Fruit fly (Drosophila melanogaster) whole organism, embryonic: ENCODE measurements around the gene sphe.

Source experiments
- Abd-B ChIP-seq: fragments of 200-800 bp; sonication (Bioruptor generic); optimal IDR thresholded peaks from 2 replicates; lab custom pipeline; 2018; ENCODE audit warnings: missing biosample characterization, mild to moderate bottlenecking, missing genetic modification characterization, moderate library complexity
- Atf6 ChIP-seq: fragments of 200-800 bp; sonication (Bioruptor generic); IDR thresholded peaks from 2 replicates; pipeline ENCODE4 v1.3.6; 2022; ENCODE audit warnings: missing biosample characterization, missing genetic modification characterization
- CG12155 ChIP-seq: fragments of 200-800 bp; sonication (Bioruptor generic); optimal IDR thresholded peaks from 3 replicates; lab custom pipeline; 2016; ENCODE audit warnings: missing biosample characterization, missing genetic modification characterization
- CG12391 ChIP-seq: fragments of 200-800 bp; sonication (Bioruptor generic); optimal IDR thresholded peaks from 3 replicates; lab custom pipeline; 2018; ENCODE audit warnings: missing biosample characterization, mild to moderate bottlenecking, missing genetic modification characterization, moderate library complexity
- CG14710 ChIP-seq: fragments of 200-800 bp; sonication (Bioruptor generic); optimal IDR thresholded peaks from 3 replicates; lab custom pipeline; 2019; ENCODE audit warnings: missing biosample characterization, mild to moderate bottlenecking, missing genetic modification characterization, moderate library complexity
- CG17612 ChIP-seq: fragments of 200-800 bp; sonication (Bioruptor generic); IDR thresholded peaks from 2 replicates; pipeline ENCODE4 v1.3.6; 2022; ENCODE audit warnings: missing biosample characterization, missing genetic modification characterization
- CG17829 ChIP-seq: fragments of 200-800 bp; optimal IDR thresholded peaks from 2 replicates; lab custom pipeline; 2019; ENCODE audit warnings: missing biosample characterization, mild to moderate bottlenecking, missing genetic modification characterization, moderate library complexity
- CG2129 ChIP-seq: fragments of 200-800 bp; sonication (Bioruptor generic); IDR thresholded peaks from 2 replicates; pipeline ENCODE4 v1.3.6; 2022; ENCODE audit warnings: missing biosample characterization, missing genetic modification characterization; ENCODE audit not compliant: partially characterized antibody
- CG2712 ChIP-seq: fragments of 200-800 bp; optimal IDR thresholded peaks from 3 replicates; lab custom pipeline; 2019; ENCODE audit warnings: missing biosample characterization, mild to moderate bottlenecking, missing genetic modification characterization, moderate library complexity
- CG30020 ChIP-seq: fragments of 200-800 bp; optimal IDR thresholded peaks from 2 replicates; lab custom pipeline; 2019; ENCODE audit warnings: missing biosample characterization, mild to moderate bottlenecking, missing genetic modification characterization, moderate library complexity
- CG32772 ChIP-seq: fragments of 200-800 bp; sonication (Bioruptor generic); IDR thresholded peaks from 2 replicates; pipeline ENCODE4 v1.3.6; 2022; ENCODE audit warnings: missing biosample characterization, missing genetic modification characterization
- CG3995 ChIP-seq: fragments of 200-800 bp; sonication (Bioruptor generic); optimal IDR thresholded peaks from 3 replicates; lab custom pipeline; 2016; ENCODE audit warnings: missing biosample characterization, missing genetic modification characterization
- CG5953 ChIP-seq: fragments of 200-800 bp; sonication (Bioruptor generic); IDR thresholded peaks from 2 replicates; pipeline ENCODE4 v1.3.6; 2022; ENCODE audit warnings: missing biosample characterization, missing genetic modification characterization
- CG8281 ChIP-seq: fragments of 200-800 bp; sonication (Bioruptor generic); optimal IDR thresholded peaks from 2 replicates; lab custom pipeline; 2018; ENCODE audit warnings: missing biosample characterization, mild to moderate bottlenecking, missing genetic modification characterization, moderate library complexity
- CG8359 ChIP-seq: fragments of 200-800 bp; sonication (Bioruptor generic); optimal IDR thresholded peaks from 2 replicates; lab custom pipeline; 2017; ENCODE audit warnings: missing biosample characterization, mild to moderate bottlenecking, missing genetic modification characterization, borderline replicate concordance
- CG8765 ChIP-seq: fragments of 200-800 bp; sonication (Bioruptor generic); IDR thresholded peaks from 2 replicates; pipeline ENCODE4 v1.3.6; 2022; ENCODE audit warnings: missing biosample characterization, missing genetic modification characterization
- CHES-1-like ChIP-seq: fragments of 200-800 bp; sonication (Bioruptor generic); optimal IDR thresholded peaks from 2 replicates; lab custom pipeline; 2016; ENCODE audit warnings: missing biosample characterization, missing genetic modification characterization
- Dad ChIP-seq: fragments of 200-800 bp; sonication (Bioruptor generic); optimal IDR thresholded peaks from 3 replicates; lab custom pipeline; 2016; ENCODE audit warnings: missing biosample characterization, missing genetic modification characterization
- Dfd ChIP-seq, 2 experiments: fragments of >200 bp; optimal IDR thresholded peaks; 2 replicates each; lab custom pipeline; 2017; ENCODE audit warnings: missing biosample characterization in 2 of 2, missing genetic modification characterization in 2 of 2
- Dll ChIP-seq: fragments of 200-800 bp; sonication (Bioruptor generic); IDR thresholded peaks from 4 replicates; pipeline ENCODE4 v1.3.6; 2022; ENCODE audit warnings: missing biosample characterization, missing genetic modification characterization; ENCODE audit not compliant: partially characterized antibody
- ERR ChIP-seq: fragments of 200-800 bp; sonication (Bioruptor generic); optimal IDR thresholded peaks from 2 replicates; lab custom pipeline; 2016; ENCODE audit warnings: missing biosample characterization, missing genetic modification characterization
- HLH54F ChIP-seq: fragments of 200-800 bp; sonication (Bioruptor generic); optimal IDR thresholded peaks from 3 replicates; lab custom pipeline; 2016; ENCODE audit warnings: missing biosample characterization, missing genetic modification characterization
- Lim3 ChIP-seq: fragments of 200-800 bp; sonication (Bioruptor generic); IDR thresholded peaks from 2 replicates; pipeline ENCODE4 v1.3.6; 2022; ENCODE audit warnings: missing biosample characterization, missing genetic modification characterization
- NC2β ChIP-seq: fragments of 200-800 bp; sonication (Bioruptor generic); optimal IDR thresholded peaks from 2 replicates; lab custom pipeline; 2016; ENCODE audit warnings: missing biosample characterization, missing genetic modification characterization
- Pdp1 ChIP-seq, 2 experiments: fragments of 200-800 bp; sonication (Bioruptor generic); optimal IDR thresholded peaks; 3 replicates each; lab custom pipeline; 2016; ENCODE audit warnings: missing biosample characterization in 2 of 2, missing genetic modification characterization in 2 of 2, mild to moderate bottlenecking in 1 of 2, moderate library complexity in 1 of 2
- Scr ChIP-seq: fragments of 200-800 bp; sonication (Bioruptor generic); IDR thresholded peaks from 2 replicates; pipeline ENCODE4 v1.3.6; 2022; ENCODE audit warnings: missing biosample characterization, missing genetic modification characterization; ENCODE audit not compliant: partially characterized antibody
- Stat92E ChIP-seq, 3 experiments: fragments of >200 bp in 2 of 3; fragments of 200-800 bp in 1 of 3; sonication (Bioruptor generic) in 1 of 3; optimal IDR thresholded peaks; 2 replicates each; lab custom pipeline; 2017 to 2019; ENCODE audit warnings: missing biosample characterization in 3 of 3, missing genetic modification characterization in 3 of 3, mild to moderate bottlenecking in 1 of 3, moderate library complexity in 1 of 3
- ara ChIP-seq: fragments of 200-800 bp; sonication (Bioruptor generic); IDR thresholded peaks from 2 replicates; pipeline ENCODE4 v1.3.6; 2022; ENCODE audit warnings: missing biosample characterization, missing genetic modification characterization
- chinmo ChIP-seq: fragments of 200-800 bp; sonication (Bioruptor generic); IDR thresholded peaks from 4 replicates; pipeline ENCODE4 v1.3.6; 2022; ENCODE audit warnings: missing biosample characterization, missing genetic modification characterization; ENCODE audit not compliant: partially characterized antibody
- dm ChIP-seq: fragments of 200-800 bp; sonication (Bioruptor generic); optimal IDR thresholded peaks from 3 replicates; lab custom pipeline; 2016; ENCODE audit warnings: missing biosample characterization, missing genetic modification characterization
- ftz-f1 ChIP-seq: fragments of 200-800 bp; sonication (Bioruptor generic); optimal IDR thresholded peaks from 2 replicates; lab custom pipeline; 2016; ENCODE audit warnings: missing biosample characterization, missing genetic modification characterization
- gro ChIP-seq: fragments of 200-800 bp; sonication (Bioruptor generic); optimal IDR thresholded peaks from 2 replicates; lab custom pipeline; 2016; ENCODE audit warnings: missing biosample characterization, missing genetic modification characterization
- h ChIP-seq: fragments of >200 bp; optimal IDR thresholded peaks from 2 replicates; lab custom pipeline; 2017
- pb ChIP-seq: fragments of 200-800 bp; sonication (Bioruptor generic); optimal IDR thresholded peaks from 3 replicates; lab custom pipeline; 2016; ENCODE audit warnings: missing biosample characterization, missing genetic modification characterization
- phol ChIP-seq: fragments of 200-800 bp; sonication (Bioruptor generic); optimal IDR thresholded peaks from 3 replicates; lab custom pipeline; 2018; ENCODE audit warnings: missing biosample characterization, mild to moderate bottlenecking, missing genetic modification characterization, moderate library complexity
- pum ChIP-seq: fragments of 200-800 bp; sonication (Bioruptor generic); optimal IDR thresholded peaks from 2 replicates; lab custom pipeline; 2016; ENCODE audit warnings: missing biosample characterization, missing genetic modification characterization
- pzg ChIP-seq: fragments of 200-800 bp; sonication (Bioruptor generic); optimal IDR thresholded peaks from 3 replicates; lab custom pipeline; 2018; ENCODE audit warnings: missing biosample characterization, mild to moderate bottlenecking, missing genetic modification characterization, moderate library complexity
- rib ChIP-seq: fragments of 200-800 bp; sonication (Bioruptor generic); IDR thresholded peaks from 2 replicates; pipeline ENCODE4 v1.3.6; 2022; ENCODE audit warnings: missing biosample characterization, missing genetic modification characterization
- row ChIP-seq: fragments of 200-800 bp; sonication (Bioruptor generic); IDR thresholded peaks from 3 replicates; pipeline ENCODE4 v1.3.6; 2022; ENCODE audit warnings: missing biosample characterization, missing genetic modification characterization
- scrt ChIP-seq: fragments of 200-800 bp; sonication (Bioruptor generic); optimal IDR thresholded peaks from 2 replicates; lab custom pipeline; 2018; ENCODE audit warnings: missing biosample characterization, mild to moderate bottlenecking, missing genetic modification characterization, moderate library complexity
- shn ChIP-seq: fragments of 200-800 bp; sonication (Bioruptor generic); optimal IDR thresholded peaks from 3 replicates; lab custom pipeline; 2016; ENCODE audit warnings: missing biosample characterization, missing genetic modification characterization
- sna ChIP-seq: fragments of 200-800 bp; sonication (Bioruptor generic); IDR thresholded peaks from 2 replicates; pipeline ENCODE4 v1.3.6; 2022; ENCODE audit warnings: missing biosample characterization, missing genetic modification characterization; ENCODE audit not compliant: partially characterized antibody
- tio ChIP-seq: fragments of 200-800 bp; sonication (Bioruptor generic); optimal IDR thresholded peaks from 2 replicates; lab custom pipeline; 2017; ENCODE audit warnings: missing biosample characterization, missing genetic modification characterization, inconsistent platforms
- tll ChIP-seq, 2 experiments: fragments of 200-800 bp in 1 of 2; fragments of >200 bp in 1 of 2; sonication (Bioruptor generic) in 1 of 2; optimal IDR thresholded peaks; 2 replicates each; lab custom pipeline; 2017 to 2019; ENCODE audit warnings: missing biosample characterization in 2 of 2, missing genetic modification characterization in 2 of 2, mild to moderate bottlenecking in 1 of 2, moderate library complexity in 1 of 2
- tna ChIP-seq: fragments of 200-800 bp; sonication (Bioruptor generic); IDR thresholded peaks from 2 replicates; pipeline ENCODE4 v1.3.6; 2022; ENCODE audit warnings: missing biosample characterization, missing genetic modification characterization; ENCODE audit not compliant: partially characterized antibody
- tx ChIP-seq: fragments of 200-800 bp; sonication (Bioruptor generic); optimal IDR thresholded peaks from 2 replicates; lab custom pipeline; 2016; ENCODE audit warnings: missing biosample characterization, missing genetic modification characterization
- unpg ChIP-seq: fragments of 200-800 bp; sonication (Bioruptor generic); optimal IDR thresholded peaks from 3 replicates; lab custom pipeline; 2018; ENCODE audit warnings: missing biosample characterization, mild to moderate bottlenecking, missing genetic modification characterization, moderate library complexity
- zen2 ChIP-seq: fragments of 200-800 bp; sonication (Bioruptor generic); IDR thresholded peaks from 3 replicates; pipeline ENCODE4 v1.3.6; 2022; ENCODE audit warnings: missing biosample characterization, missing genetic modification characterization; ENCODE audit not compliant: partially characterized antibody
- zf30C ChIP-seq: fragments of 200-800 bp; sonication (Bioruptor generic); optimal IDR thresholded peaks from 3 replicates; lab custom pipeline; 2018; ENCODE audit warnings: missing biosample characterization, mild to moderate bottlenecking, missing genetic modification characterization
- zfh2 ChIP-seq: fragments of 200-800 bp; sonication (Bioruptor generic); optimal IDR thresholded peaks from 2 replicates; lab custom pipeline; 2016; ENCODE audit warnings: missing biosample characterization, missing genetic modification characterization

The sphe gene

dm6 chrX:16683765-16684164 is 18.0 kb downstream of the sphe start, which contains the start of gene Axs (continued):
- TF ChIP-seq Dll (GFP tag; lab: Robert Waterston, UW) (peak; percentile 62; the same call in 2 of the 4 replicates), sna (peak; percentile 55), zen2 (GFP tag; lab: Robert Waterston, UW) (peak; percentile 66; the same call in 2 of the 3 replicates), HLH54F (no peak), CG2129 (GFP tag; lab: Robert Waterston, UW) (no peak), ERR (peak; percentile 45), Scr (GFP tag; lab: Robert Waterston, UW) (peak; percentile 68), CG17612 (GFP tag; lab: Robert Waterston, UW) (no peak), Abd-B (GFP tag; lab: Kevin White, UChicago) (peak; percentile 4), gro (GFP tag; lab: Kevin White, UChicago) (peak; percentile 51), CG8359 (no peak), CG5953 (GFP tag; lab: Robert Waterston, UW) (no peak), shn (GFP tag; lab: Kevin White, UChicago) (peak; percentile 41), Lim3 (GFP tag; lab: Robert Waterston, UW) (no peak), CG8281 (no peak), Dfd (GFP tag; optimal IDR thresholded peaks at IDR 0.05; lab: Kevin White, UChicago) (peak in 1 of 2 experiments; percentile 31), tio (GFP tag; lab: Kevin White, UChicago) (no peak), pum (GFP tag; lab: Kevin White, UChicago) (peak; percentile 9), CG12391 (tag; lab: Kevin White, UChicago) (peak; percentile 33), pzg (peak; percentile 59), CG3995 (GFP tag; lab: Kevin White, UChicago) (peak; percentile 62), chinmo (GFP tag; lab: Robert Waterston, UW) (peak; percentile 99), Pdp1 (GFP tag; optimal IDR thresholded peaks at IDR 0.05; lab: Kevin White, UChicago) (peak in 1 of 2 experiments; percentile 59), CG12155 (GFP tag; lab: Kevin White, UChicago) (peak; percentile 99), CG17829 (tag; lab: Kevin White, UChicago) (no peak), tx (GFP tag; lab: Kevin White, UChicago) (peak; percentile 30), CHES-1-like (GFP tag; lab: Kevin White, UChicago) (peak; percentile 53), ftz-f1 (GFP tag; lab: Kevin White, UChicago) (peak; percentile 53), CG30020 (peak; percentile 4), h (lab: Kevin White, UChicago) (no peak), Stat92E (GFP tag; optimal IDR thresholded peaks at IDR 0.05; lab: Kevin White, UChicago) (peak in 1 of 3 experiments; percentile 43), dm (GFP tag; lab: Kevin White, UChicago) (peak; percentile 40), tll (GFP tag; optimal IDR thresholded peaks at IDR 0.05; lab: Kevin White, UChicago) (peak in 1 of 2 experiments; percentile 37), CG14710 (tag; lab: Kevin White, UChicago) (peak; percentile 38), pb (GFP tag; lab: Kevin White, UChicago) (peak; percentile 37), tna (GFP tag; lab: Robert Waterston, UW) (peak; percentile 74), row (GFP tag; lab: Robert Waterston, UW) (peak; percentile 49; the same call in 1 of the 3 replicates), rib (GFP tag; lab: Robert Waterston, UW) (0 out of 2 replicates have a peak, but pooled peaks have one; percentile 34), scrt (GFP tag; lab: Kevin White, UChicago) (peak; percentile 69), CG8765 (GFP tag; lab: Robert Waterston, UW) (no peak), zfh2 (GFP tag; lab: Kevin White, UChicago) (peak; percentile 30), phol (tag; lab: Kevin White, UChicago) (peak; percentile 45), Dad (GFP tag; lab: Kevin White, UChicago) (peak; percentile 20), Atf6 (no peak), CG2712 (tag; lab: Kevin White, UChicago) (peak; percentile 20), ara (GFP tag; lab: Robert Waterston, UW) (no peak), CG32772 (GFP tag; lab: Robert Waterston, UW) (no peak), NC2β (GFP tag; lab: Kevin White, UChicago) (peak; percentile 34), unpg (GFP tag; lab: Kevin White, UChicago) (no peak), zf30C (no peak)
